Worm (Caenorhabditis elegans) whole organism, early embryonic: ENCODE measurements around the gene snt-1.

ENCODE experiments used
- F13C5.2 ChIP-seq: sonication (generic microtip); optimal IDR thresholded peaks from 2 replicates; lab custom pipeline; 2017; ENCODE audit warnings: mild to moderate bottlenecking, missing genetic modification characterization, inconsistent platforms, missing compliant biosample characterization
- aly-1 ChIP-seq: sonication (generic microtip); optimal IDR thresholded peaks from 2 replicates; lab custom pipeline; 2016; ENCODE audit warnings: missing genetic modification characterization, missing compliant biosample characterization
- ama-1 ChIP-seq: fragments of 150-350 bp; optimal IDR thresholded peaks from 2 replicates; lab custom pipeline; 2014
- ceh-13 ChIP-seq: fragments of 200-800 bp; sonication (Bioruptor generic); optimal IDR thresholded peaks from 2 replicates; lab custom pipeline; 2018; ENCODE audit warnings: mild to moderate bottlenecking, missing genetic modification characterization, missing compliant biosample characterization
- ceh-36 ChIP-seq: sonication (generic microtip); optimal IDR thresholded peaks from 2 replicates; lab custom pipeline; 2016; ENCODE audit warnings: missing genetic modification characterization, inconsistent platforms, missing compliant biosample characterization
- ets-7 ChIP-seq: sonication (generic microtip); optimal IDR thresholded peaks from 2 replicates; lab custom pipeline; 2016; ENCODE audit warnings: missing genotype, missing genetic modification characterization, missing compliant biosample characterization
- flt-1 ChIP-seq: fragments of 200-800 bp; sonication (Bioruptor generic); IDR thresholded peaks from 2 replicates; pipeline ENCODE4 v1.3.6; 2022; ENCODE audit warnings: missing genetic modification characterization, missing compliant biosample characterization
- hmg-4 ChIP-seq: fragments of 200-800 bp; sonication (Bioruptor generic); optimal IDR thresholded peaks from 2 replicates; lab custom pipeline; 2018; ENCODE audit warnings: mild to moderate bottlenecking, missing genetic modification characterization, missing compliant biosample characterization
- scrt-1 ChIP-seq: fragments of 200-800 bp; sonication (Bioruptor generic); IDR thresholded peaks from 2 replicates; pipeline ENCODE4 v1.3.6; 2022; ENCODE audit warnings: missing genetic modification characterization, missing compliant biosample characterization
- sea-1 ChIP-seq: fragments of 200-800 bp; sonication (Bioruptor generic); conservative IDR thresholded peaks from 2 replicates; pipeline ENCODE4 v1.3.6; 2022; ENCODE audit warnings: missing genetic modification characterization, missing compliant biosample characterization
- tra-4 ChIP-seq: sonication (generic microtip); optimal IDR thresholded peaks from 2 replicates; lab custom pipeline; 2017; ENCODE audit warnings: missing genetic modification characterization, missing compliant biosample characterization

DNA sequence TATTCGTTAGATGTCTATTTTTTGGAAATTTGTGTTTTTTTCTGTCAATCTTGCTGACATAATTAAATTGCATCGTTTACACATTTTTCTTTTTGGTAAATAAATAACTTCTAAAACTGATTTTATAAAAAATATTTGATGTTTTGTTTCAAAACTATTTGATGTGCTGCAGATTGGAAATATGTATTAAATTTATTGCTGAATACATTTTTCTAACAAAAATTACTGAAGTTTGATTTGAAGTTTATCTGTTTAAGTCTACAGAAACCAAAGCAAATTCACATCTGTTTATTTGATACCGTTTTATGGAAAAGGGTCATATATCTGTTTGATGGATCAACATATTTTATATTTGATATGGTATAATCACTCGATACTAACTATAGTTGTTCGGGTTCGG is 5.6 kb downstream of the snt-1 start:
- TF ChIP-seq ama-1 (no peak), ceh-13 (GFP tag; lab: Kevin White, UChicago) (no peak), sea-1 (no peak), scrt-1 (GFP tag; lab: Robert Waterston, UW) (no peak), hmg-4 (GFP tag; lab: Kevin White, UChicago) (no peak), tra-4 (no peak), flt-1 (GFP tag; lab: Robert Waterston, UW) (no peak), ceh-36 (tag; lab: Kevin White, UChicago) (no peak), F13C5.2 (tag; lab: Kevin White, UChicago) (no peak), ets-7 (tag; lab: Kevin White, UChicago) (no peak), aly-1 (no peak)
